Worm (Caenorhabditis elegans): ENCODE data around the gene cwp-3.

The cwp-3 gene

ce11 chrV:4826710-4827380, 15.8 kb upstream of the cwp-3 start, which contains the start of the genes hsp-6 and C37H5.5:
hsp-6 (minus strand) TSS chrV:4826760.
C37H5.5 (plus strand) TSS chrV:4827360.
- TF ChIP-seq mdl-1 (tag; optimal IDR thresholded peaks at IDR 0.05) (no peak), pha-4 (tag; optimal IDR thresholded peaks at IDR 0.05) (peak; percentile 90), nhr-11 (tag; optimal IDR thresholded peaks at IDR 0.05) (no peak), elt-1 (tag; optimal IDR thresholded peaks at IDR 0.05) (no peak), daf-12 (tag; optimal IDR thresholded peaks at IDR 0.05) (no peak), lin-39 (tag; optimal IDR thresholded peaks at IDR 0.05) (peak; percentile 92), ceh-82 (tag; optimal IDR thresholded peaks at IDR 0.05) (no peak), nhr-76 (tag; optimal IDR thresholded peaks at IDR 0.05) (no peak), ZK546.5 (tag; optimal IDR thresholded peaks at IDR 0.05) (no peak), ztf-4 (tag; optimal IDR thresholded peaks at IDR 0.05) (no peak), pqm-1 (tag; optimal IDR thresholded peaks at IDR 0.05) (peak; percentile 59), fkh-10 (GFP tag; optimal IDR thresholded peaks at IDR 0.05) (peak; percentile 43), jun-1 (tag; optimal IDR thresholded peaks at IDR 0.05) (peak; percentile 32), hmg-11 (tag; optimal IDR thresholded peaks at IDR 0.05) (peak; percentile 58), egl-5 (tag; optimal IDR thresholded peaks at IDR 0.05) (peak; percentile 28), aly-2 (tag; optimal IDR thresholded peaks at IDR 0.05) (no peak), nhr-77 (tag; optimal IDR thresholded peaks at IDR 0.05) (no peak), eor-1 (tag; optimal IDR thresholded peaks at IDR 0.05) (no peak), unc-62 (GFP tag; optimal IDR thresholded peaks at IDR 0.05) (no peak), nhr-28 (tag; optimal IDR thresholded peaks at IDR 0.05) (no peak), fos-1 (tag; optimal IDR thresholded peaks at IDR 0.05) (no peak), mml-1 (tag; optimal IDR thresholded peaks at IDR 0.05) (no peak), nhr-25 (tag; optimal IDR thresholded peaks at IDR 0.05) (peak; percentile 79), tbx-2 (tag; optimal IDR thresholded peaks at IDR 0.05) (peak; percentile 18), zag-1 (tag; optimal IDR thresholded peaks at IDR 0.05) (no peak), snpc-4 (tag; optimal IDR thresholded peaks at IDR 0.05) (peak; percentile 74), skn-1 (tag; optimal IDR thresholded peaks at IDR 0.05) (peak; percentile 67), unc-39 (tag; optimal IDR thresholded peaks at IDR 0.05) (no peak), nhr-43 (tag; optimal IDR thresholded peaks at IDR 0.05; ENCODE audit: poor library complexity, severe bottlenecking) (no peak), nhr-237 (tag; optimal IDR thresholded peaks at IDR 0.05) (no peak), nhr-67 (tag; optimal IDR thresholded peaks at IDR 0.05) (no peak), R02D3.7 (tag; optimal IDR thresholded peaks at IDR 0.05) (peak; percentile 50), nhr-12 (tag; optimal IDR thresholded peaks at IDR 0.05) (no peak), elt-2 (tag; optimal IDR thresholded peaks at IDR 0.05) (peak; percentile 60), ceh-9 (tag; optimal IDR thresholded peaks at IDR 0.05) (no peak), lin-15B (tag; optimal IDR thresholded peaks at IDR 0.05) (peak; percentile 91), nfya-1 (tag; optimal IDR thresholded peaks at IDR 0.05; ENCODE audit: insufficient read depth) (peak; percentile 96), fkh-2 (tag; optimal IDR thresholded peaks at IDR 0.05) (no peak), egl-27 (tag; optimal IDR thresholded peaks at IDR 0.05) (no peak), sea-2 (GFP tag; optimal IDR thresholded peaks at IDR 0.05) (no peak), ama-1 (optimal IDR thresholded peaks at IDR 0.05) (no peak), ceh-28 (tag; optimal IDR thresholded peaks at IDR 0.05) (peak; percentile 47), nhr-23 (tag; optimal IDR thresholded peaks at IDR 0.05) (peak; percentile 80), lsy-12 (tag; optimal IDR thresholded peaks at IDR 0.05) (peak; percentile 50), elt-3 (tag; optimal IDR thresholded peaks at IDR 0.05) (no peak), ceh-16 (tag; optimal IDR thresholded peaks at IDR 0.05) (no peak), ztf-11 (tag; optimal IDR thresholded peaks at IDR 0.05) (no peak)

Measured in whole organism, L3 larva.